Fruit fly (Drosophila melanogaster) whole organism, wandering third instar larva: ENCODE results near the gene red.

Source experiments
- CG9705 ChIP-seq: fragments of 200-800 bp; sonication (Bioruptor generic); optimal IDR thresholded peaks from 2 replicates; lab custom pipeline; 2018; ENCODE audit warnings: missing biosample characterization, mild to moderate bottlenecking, missing genetic modification characterization
- CrebA ChIP-seq: fragments of 200-800 bp; sonication (Bioruptor generic); optimal IDR thresholded peaks from 2 replicates; lab custom pipeline; 2016; ENCODE audit warnings: missing biosample characterization, mild to moderate bottlenecking, missing genetic modification characterization, borderline replicate concordance
- Dfd ChIP-seq: fragments of >200 bp; optimal IDR thresholded peaks from 2 replicates; lab custom pipeline; 2017; ENCODE audit warnings: missing biosample characterization, missing genetic modification characterization
- Dif ChIP-seq: fragments of 200-275, 200-300 bp; sonication (Bioruptor generic); optimal IDR thresholded peaks from 2 replicates; lab custom pipeline; 2018; ENCODE audit warnings: missing biosample characterization, missing genetic modification characterization; ENCODE audit not compliant: partially characterized antibody
- GATAd ChIP-seq: sonication (Bioruptor generic); optimal IDR thresholded peaks from 2 replicates; lab custom pipeline; 2016; ENCODE audit warnings: missing biosample characterization, missing genetic modification characterization
- HLH106 ChIP-seq: fragments of 200-800 bp; optimal IDR thresholded peaks from 3 replicates; lab custom pipeline; 2019; ENCODE audit warnings: missing biosample characterization, mild to moderate bottlenecking, missing genetic modification characterization, moderate library complexity
- Hnf4 ChIP-seq: fragments of 200-800 bp; sonication (Bioruptor generic); optimal IDR thresholded peaks from 2 replicates; lab custom pipeline; 2016; ENCODE audit warnings: missing biosample characterization, mild to moderate bottlenecking, missing genetic modification characterization
- Hr83 ChIP-seq: fragments of 200-300 bp; sonication (Bioruptor generic); optimal IDR thresholded peaks from 2 replicates; lab custom pipeline; 2016; ENCODE audit warnings: missing biosample characterization, mild to moderate bottlenecking, missing genetic modification characterization, moderate library complexity; ENCODE audit not compliant: poor library complexity, severe bottlenecking
- Jra ChIP-seq: sonication (Bioruptor generic); optimal IDR thresholded peaks from 2 replicates; lab custom pipeline; 2016; ENCODE audit warnings: missing biosample characterization, missing genetic modification characterization
- Mio ChIP-seq: sonication (Bioruptor generic); optimal IDR thresholded peaks from 2 replicates; lab custom pipeline; 2016; ENCODE audit warnings: missing biosample characterization, missing genetic modification characterization
- Myc ChIP-seq: fragments of >200 bp; optimal IDR thresholded peaks from 2 replicates; lab custom pipeline; 2017
- N ChIP-seq: fragments of >200 bp; optimal IDR thresholded peaks from 2 replicates; lab custom pipeline; 2018; ENCODE audit warnings: missing biosample characterization, missing external identifiers, missing genetic modification characterization
- OdsH ChIP-seq: fragments of 200-800 bp; sonication (Bioruptor generic); optimal IDR thresholded peaks from 2 replicates; lab custom pipeline; 2016; ENCODE audit warnings: missing biosample characterization, mild to moderate bottlenecking, missing genetic modification characterization
- Rel ChIP-seq, 2 experiments: fragments of 200-800 bp; sonication (Bioruptor generic) in 1 of 2; optimal IDR thresholded peaks; 2 replicates in 1 of 2; 3 replicates in 1 of 2; lab custom pipeline; 2016 to 2019; ENCODE audit warnings: mild to moderate bottlenecking in 2 of 2, missing biosample characterization in 2 of 2, missing genetic modification characterization in 2 of 2, moderate library complexity in 1 of 2
- Sp1 ChIP-seq: fragments of 200-800 bp; sonication (Bioruptor generic); optimal IDR thresholded peaks from 3 replicates; lab custom pipeline; 2019; ENCODE audit warnings: missing biosample characterization, mild to moderate bottlenecking, missing genetic modification characterization, moderate library complexity
- Vsx2 ChIP-seq: fragments of 200-300, 225-300 bp; sonication (Bioruptor generic); optimal IDR thresholded peaks from 2 replicates; lab custom pipeline; 2018; ENCODE audit warnings: missing biosample characterization, missing genetic modification characterization; ENCODE audit not compliant: partially characterized antibody
- br ChIP-seq: fragments of 200-800 bp; sonication (Bioruptor generic); optimal IDR thresholded peaks from 2 replicates; lab custom pipeline; 2016; ENCODE audit warnings: missing biosample characterization, missing genetic modification characterization
- brk ChIP-seq: fragments of 200-800 bp; sonication (Bioruptor generic); optimal IDR thresholded peaks from 2 replicates; lab custom pipeline; 2016; ENCODE audit warnings: missing biosample characterization, mild to moderate bottlenecking, missing genetic modification characterization
- dmrt93B ChIP-seq: fragments of 200-800 bp; sonication (Bioruptor generic); optimal IDR thresholded peaks from 2 replicates; lab custom pipeline; 2018; ENCODE audit warnings: missing biosample characterization, mild to moderate bottlenecking, missing genetic modification characterization
- ey ChIP-seq: fragments of 200-800 bp; sonication (Bioruptor generic); optimal IDR thresholded peaks from 2 replicates; lab custom pipeline; 2016; ENCODE audit warnings: missing biosample characterization, missing genetic modification characterization
- foxo ChIP-seq, 2 experiments: fragments of 200-800 bp; sonication (Bioruptor generic); optimal IDR thresholded peaks; 2 replicates in 1 of 2; 3 replicates in 1 of 2; lab custom pipeline; 2016 to 2017; ENCODE audit warnings: missing biosample characterization in 2 of 2, missing genetic modification characterization in 2 of 2
- fru ChIP-seq: fragments of 200-800 bp; sonication (Bioruptor generic); optimal IDR thresholded peaks from 3 replicates; lab custom pipeline; 2016; ENCODE audit warnings: missing biosample characterization, mild to moderate bottlenecking, missing genetic modification characterization
- h ChIP-seq: fragments of 200-800 bp; sonication (Bioruptor generic); optimal IDR thresholded peaks from 3 replicates; lab custom pipeline; 2016; ENCODE audit warnings: missing biosample characterization, mild to moderate bottlenecking, missing genetic modification characterization
- lola ChIP-seq: fragments of >200 bp; optimal IDR thresholded peaks from 2 replicates; lab custom pipeline; 2017; ENCODE audit warnings: missing biosample characterization, missing genetic modification characterization
- pan ChIP-seq: fragments of >200 bp; optimal IDR thresholded peaks from 2 replicates; lab custom pipeline; 2017
- psq ChIP-seq: fragments of 200-800 bp; sonication (Bioruptor generic); optimal IDR thresholded peaks from 3 replicates; lab custom pipeline; 2017; ENCODE audit warnings: missing biosample characterization, mild to moderate bottlenecking, missing genetic modification characterization, moderate library complexity
- rgr ChIP-seq: fragments of 200-800 bp; sonication (Bioruptor generic); optimal IDR thresholded peaks from 3 replicates; lab custom pipeline; 2016; ENCODE audit warnings: missing biosample characterization, mild to moderate bottlenecking, missing genetic modification characterization
- sv ChIP-seq: fragments of 200-800 bp; sonication (Bioruptor generic); optimal IDR thresholded peaks from 3 replicates; lab custom pipeline; 2016; ENCODE audit warnings: missing biosample characterization, missing genetic modification characterization
- tai ChIP-seq: sonication (Bioruptor generic); optimal IDR thresholded peaks from 2 replicates; lab custom pipeline; 2016; ENCODE audit warnings: missing biosample characterization, missing genetic modification characterization
- usp ChIP-seq: fragments of >200 bp; optimal IDR thresholded peaks from 2 replicates; lab custom pipeline; 2017; ENCODE audit warnings: missing biosample characterization, missing genetic modification characterization
- woc ChIP-seq: sonication (Bioruptor generic); optimal IDR thresholded peaks from 2 replicates; lab custom pipeline; 2016; ENCODE audit warnings: missing biosample characterization, mild to moderate bottlenecking, missing genetic modification characterization

red gene

DNA sequence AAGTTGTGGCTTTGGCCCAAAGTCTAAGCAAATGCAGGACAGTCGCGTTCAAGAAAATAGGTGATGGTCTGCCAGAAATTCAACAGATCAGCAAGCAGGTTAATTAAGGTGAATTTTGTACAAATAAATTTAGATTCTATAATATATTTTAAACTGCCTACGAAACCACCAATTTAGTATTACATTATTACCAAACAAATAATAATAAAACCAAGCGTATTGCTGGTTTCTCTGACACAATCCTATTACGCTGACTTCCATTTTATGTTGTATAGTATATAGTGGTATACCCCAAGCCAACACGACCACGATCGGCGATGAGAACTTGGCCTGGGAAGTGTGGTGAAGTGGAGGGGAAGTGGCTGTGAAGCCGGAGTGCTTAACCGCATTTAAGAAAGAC, 2.6 kb downstream of the red start:
- TF ChIP-seq fru (GFP tag; lab: Kevin White, UChicago) (peak; percentile 87), tai (peak; percentile 6), ey (GFP tag; lab: Kevin White, UChicago) (peak; percentile 82), Jra (GFP tag; lab: Kevin White, UChicago) (peak; percentile 29), HLH106 (peak; percentile 87), h (GFP tag; lab: Kevin White, UChicago) (peak; percentile 83), Dfd (GFP tag; lab: Kevin White, UChicago) (no peak), usp (GFP tag; lab: Kevin White, UChicago) (no peak), Vsx2 (GFP tag; lab: Kevin White, UChicago) (no peak), OdsH (peak; percentile 90), dmrt93B (GFP tag; lab: Kevin White, UChicago) (peak; percentile 74), Sp1 (GFP tag; lab: Kevin White, UChicago) (peak; percentile 91), rgr (GFP tag; lab: Kevin White, UChicago) (peak; percentile 87), foxo (GFP tag; optimal IDR thresholded peaks at IDR 0.05; lab: Kevin White, UChicago) (peak in 1 of 2 experiments; percentile 83), lola (GFP tag; lab: Kevin White, UChicago) (no peak), CG9705 (GFP tag; lab: Kevin White, UChicago) (peak; percentile 67), CrebA (GFP tag; lab: Kevin White, UChicago) (peak; percentile 31), Mio (GFP tag; lab: Kevin White, UChicago) (no peak), woc (GFP tag; lab: Kevin White, UChicago) (peak; percentile 84), Rel (GFP tag; optimal IDR thresholded peaks at IDR 0.05; lab: Kevin White, UChicago) (no peak), Rel (tag; optimal IDR thresholded peaks at IDR 0.05; lab: Kevin White, UChicago) (peak; percentile 65), br (GFP tag; lab: Kevin White, UChicago) (peak; percentile 78), psq (GFP tag; lab: Kevin White, UChicago) (peak; percentile 84), Hnf4 (GFP tag; lab: Kevin White, UChicago) (peak; percentile 62), brk (GFP tag; lab: Kevin White, UChicago) (peak; percentile 43), pan (lab: Kevin White, UChicago) (no peak)

DNA sequence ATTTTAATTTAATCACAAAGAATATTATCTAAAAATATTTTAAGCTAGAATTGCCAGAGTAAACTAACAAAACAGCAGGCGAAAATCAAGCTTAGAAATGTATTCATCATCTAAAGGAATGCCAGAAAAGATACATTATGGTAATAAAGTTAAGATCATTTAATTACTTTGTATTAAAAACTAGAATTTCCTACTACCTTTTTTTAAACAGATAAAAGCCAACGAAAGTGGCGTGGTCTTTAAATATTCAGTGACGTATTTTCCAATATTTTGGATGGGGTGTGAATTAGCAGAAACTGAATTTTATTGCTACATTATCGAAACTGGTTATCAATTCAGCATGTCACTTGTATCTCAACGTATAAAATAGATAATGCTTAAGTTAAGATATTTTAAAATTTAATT, 3.4 kb downstream of the red start:
- TF ChIP-seq Jra (GFP tag; lab: Kevin White, UChicago) (no peak), N (GFP tag; lab: Kevin White, UChicago) (no peak), h (GFP tag; lab: Kevin White, UChicago) (peak; percentile 0), Sp1 (GFP tag; lab: Kevin White, UChicago) (peak; percentile 25), foxo (GFP tag; optimal IDR thresholded peaks at IDR 0.05; lab: Kevin White, UChicago) (peak in 1 of 2 experiments; percentile 42)

DNA sequence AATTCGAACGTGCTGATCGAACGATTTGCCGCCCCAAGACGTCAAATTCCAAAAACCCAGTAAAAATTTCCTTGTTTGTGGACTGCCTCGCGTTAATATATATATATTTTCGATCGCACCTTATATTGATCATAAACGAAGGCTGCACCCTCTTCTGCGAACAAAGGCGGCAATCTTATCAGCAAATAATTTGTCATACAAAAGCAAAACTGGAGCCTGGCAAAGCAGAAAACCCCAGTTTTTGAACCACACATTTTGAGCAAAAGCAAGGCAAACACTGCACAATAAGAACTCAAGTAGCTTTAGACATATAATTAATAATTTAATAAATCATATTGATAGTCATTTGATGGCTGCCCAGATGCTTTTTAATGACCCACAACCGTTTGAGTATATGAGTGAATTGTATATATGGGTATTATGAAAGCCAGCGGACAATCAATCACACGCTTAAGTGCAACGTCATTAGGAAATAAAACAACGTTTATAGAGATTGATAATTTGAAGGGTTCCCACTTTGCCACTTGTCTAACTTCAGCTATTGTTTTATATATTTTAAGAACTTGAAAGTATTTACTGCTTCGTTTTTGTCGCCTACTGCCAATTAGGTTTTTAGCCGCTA, 5.6 kb downstream of the red start:
- TF ChIP-seq CrebA (GFP tag; lab: Kevin White, UChicago) (no peak), Hr83 (no peak), Hnf4 (GFP tag; lab: Kevin White, UChicago) (no peak), woc (GFP tag; lab: Kevin White, UChicago) (no peak), N (GFP tag; lab: Kevin White, UChicago) (no peak), sv (GFP tag; lab: Kevin White, UChicago) (no peak), Jra (GFP tag; lab: Kevin White, UChicago) (no peak), rgr (GFP tag; lab: Kevin White, UChicago) (no peak), pan (lab: Kevin White, UChicago) (no peak), Sp1 (GFP tag; lab: Kevin White, UChicago) (no peak), brk (GFP tag; lab: Kevin White, UChicago) (peak; percentile 6), Rel (GFP tag; optimal IDR thresholded peaks at IDR 0.05; lab: Kevin White, UChicago) (no peak), Rel (tag; optimal IDR thresholded peaks at IDR 0.05; lab: Kevin White, UChicago) (peak; percentile 94), Myc (lab: Kevin White, UChicago) (no peak), CG9705 (GFP tag; lab: Kevin White, UChicago) (no peak), Dif (GFP tag; lab: Kevin White, UChicago) (no peak), h (GFP tag; lab: Kevin White, UChicago) (peak; percentile 15), Dfd (GFP tag; lab: Kevin White, UChicago) (no peak), GATAd (GFP tag; lab: Kevin White, UChicago) (no peak), Mio (GFP tag; lab: Kevin White, UChicago) (no peak)
- TF ChIP-seq, all 38 proteins: peak for 3
